Fruit fly (Drosophila melanogaster) whole organism, embryonic: ENCODE measurements around the gene vari.

Experiments used
- Asciz ChIP-seq: fragments of 200-800 bp; sonication (Bioruptor generic); optimal IDR thresholded peaks from 2 replicates; lab custom pipeline; 2017; ENCODE audit warnings: missing biosample characterization, mild to moderate bottlenecking, missing genetic modification characterization, missing genetic modification reagents
- Bgb ChIP-seq: fragments of 200-800 bp; sonication (Bioruptor generic); IDR thresholded peaks from 2 replicates; pipeline ENCODE4 v1.3.6; 2022; ENCODE audit warnings: missing biosample characterization, missing genetic modification characterization; ENCODE audit not compliant: partially characterized antibody
- CG10979 ChIP-seq: fragments of 200-800 bp; sonication (Bioruptor generic); optimal IDR thresholded peaks from 2 replicates; lab custom pipeline; 2018; ENCODE audit warnings: missing biosample characterization, mild to moderate bottlenecking, missing genetic modification characterization, moderate library complexity
- CG11093 ChIP-seq: fragments of 200-800 bp; sonication (Bioruptor generic); IDR thresholded peaks from 3 replicates; pipeline ENCODE4 v1.3.6; 2022; ENCODE audit warnings: missing biosample characterization, missing genetic modification characterization
- CG11247 ChIP-seq: fragments of 200-800 bp; sonication (Bioruptor generic); IDR thresholded peaks from 2 replicates; pipeline ENCODE4 v1.3.6; 2022; ENCODE audit warnings: missing biosample characterization, missing genetic modification characterization
- CG12155 ChIP-seq: fragments of 200-800 bp; sonication (Bioruptor generic); optimal IDR thresholded peaks from 3 replicates; lab custom pipeline; 2016; ENCODE audit warnings: missing biosample characterization, missing genetic modification characterization
- CG15011 ChIP-seq: fragments of 200-800 bp; sonication (Bioruptor generic); optimal IDR thresholded peaks from 3 replicates; lab custom pipeline; 2018; ENCODE audit warnings: missing biosample characterization, mild to moderate bottlenecking, missing genetic modification characterization
- CG15601 ChIP-seq: fragments of 200-800 bp; sonication (Bioruptor generic); optimal IDR thresholded peaks from 3 replicates; lab custom pipeline; 2019; ENCODE audit warnings: missing biosample characterization, mild to moderate bottlenecking, missing genetic modification characterization, moderate library complexity
- CG16813 ChIP-seq: fragments of 200-800 bp; sonication (Bioruptor generic); IDR thresholded peaks from 3 replicates; pipeline ENCODE4 v1.3.6; 2022; ENCODE audit warnings: missing biosample characterization, missing genetic modification characterization; ENCODE audit not compliant: partially characterized antibody
- CG16815 ChIP-seq: fragments of 200-800 bp; sonication (Bioruptor generic); optimal IDR thresholded peaks from 3 replicates; lab custom pipeline; 2017; ENCODE audit warnings: missing biosample characterization, mild to moderate bottlenecking, missing genetic modification characterization
- CG16863 ChIP-seq: fragments of 200-800 bp; sonication (Bioruptor generic); optimal IDR thresholded peaks from 3 replicates; lab custom pipeline; 2016; ENCODE audit warnings: missing biosample characterization, missing genetic modification characterization
- CG17912 ChIP-seq: fragments of 200-800 bp; sonication (Bioruptor generic); optimal IDR thresholded peaks from 2 replicates; lab custom pipeline; 2018; ENCODE audit warnings: missing biosample characterization, mild to moderate bottlenecking, missing genetic modification characterization
- CG4617 ChIP-seq: fragments of 200-800 bp; sonication (Bioruptor generic); optimal IDR thresholded peaks from 3 replicates; lab custom pipeline; 2016; ENCODE audit warnings: missing biosample characterization, missing genetic modification characterization, borderline replicate concordance
- CG7987 ChIP-seq: fragments of 200-800 bp; sonication (Bioruptor generic); optimal IDR thresholded peaks from 2 replicates; lab custom pipeline; 2018; ENCODE audit warnings: missing biosample characterization, mild to moderate bottlenecking, missing genetic modification characterization, moderate library complexity
- Hey ChIP-seq: fragments of 200-800 bp; sonication (Bioruptor generic); optimal IDR thresholded peaks from 3 replicates; lab custom pipeline; 2018; ENCODE audit warnings: missing biosample characterization, mild to moderate bottlenecking, missing genetic modification characterization
- Lhr ChIP-seq: fragments of 200-800 bp; sonication (Bioruptor generic); optimal IDR thresholded peaks from 3 replicates; lab custom pipeline; 2017; ENCODE audit warnings: mild to moderate bottlenecking, missing biosample characterization, missing genetic modification reagents, missing genetic modification characterization
- MBD-R2 ChIP-seq: fragments of 200-800 bp; sonication (Bioruptor generic); IDR thresholded peaks from 2 replicates; pipeline ENCODE4 v1.3.6; 2022; ENCODE audit warnings: missing biosample characterization, missing genetic modification characterization
- Mad ChIP-seq: fragments of 200-800 bp; sonication (Bioruptor generic); optimal IDR thresholded peaks from 2 replicates; lab custom pipeline; 2016; ENCODE audit warnings: missing biosample characterization, missing genetic modification characterization
- Mes4 ChIP-seq: fragments of 200-800 bp; sonication (Bioruptor generic); optimal IDR thresholded peaks from 2 replicates; lab custom pipeline; 2016; ENCODE audit warnings: missing biosample characterization, missing genetic modification characterization
- NK7.1 ChIP-seq: fragments of 200-800 bp; sonication (Bioruptor generic); optimal IDR thresholded peaks from 3 replicates; lab custom pipeline; 2016; ENCODE audit warnings: missing biosample characterization, missing genetic modification characterization
- Nf-YB ChIP-seq: fragments of 200-800 bp; sonication (Bioruptor generic); optimal IDR thresholded peaks from 3 replicates; lab custom pipeline; 2019; ENCODE audit warnings: missing biosample characterization, mild to moderate bottlenecking, missing genetic modification characterization, moderate library complexity
- Oli ChIP-seq: fragments of 200-800 bp; sonication (Bioruptor generic); optimal IDR thresholded peaks from 2 replicates; lab custom pipeline; 2018; ENCODE audit warnings: missing biosample characterization, mild to moderate bottlenecking, missing genetic modification characterization, moderate library complexity
- Ravus ChIP-seq: fragments of 200-800 bp; sonication (Bioruptor generic); IDR thresholded peaks from 2 replicates; pipeline ENCODE4 v1.3.6; 2022; ENCODE audit warnings: missing biosample characterization, missing genetic modification characterization
- Rfx ChIP-seq: fragments of 200-800 bp; sonication (Bioruptor generic); IDR thresholded peaks from 2 replicates; pipeline ENCODE4 v1.3.6; 2022; ENCODE audit warnings: missing biosample characterization, missing genetic modification characterization
- Side ChIP-seq: fragments of 200-800 bp; sonication (Bioruptor generic); optimal IDR thresholded peaks from 2 replicates; lab custom pipeline; 2016; ENCODE audit warnings: missing biosample characterization, missing genetic modification characterization
- Ssrp ChIP-seq: fragments of 200-800 bp; sonication (Bioruptor generic); optimal IDR thresholded peaks from 2 replicates; lab custom pipeline; 2018; ENCODE audit warnings: missing biosample characterization, mild to moderate bottlenecking, missing genetic modification characterization, moderate library complexity
- Trl ChIP-seq, 3 experiments: fragments of >200 bp in 2 of 3; fragments of 200-800 bp in 1 of 3; sonication (Bioruptor generic) in 1 of 3; optimal IDR thresholded peaks; 2 replicates in 1 of 3; 3 replicates in 2 of 3; lab custom pipeline; 2016 to 2017; ENCODE audit warnings: missing biosample characterization in 1 of 3, missing genetic modification characterization in 1 of 3
- bsh ChIP-seq, 2 experiments: fragments of 200-800 bp; sonication (Bioruptor generic); optimal IDR thresholded peaks; 2 replicates each; lab custom pipeline; 2017 to 2018; ENCODE audit warnings: mild to moderate bottlenecking in 2 of 2, missing biosample characterization in 2 of 2, missing genetic modification characterization in 2 of 2, moderate library complexity in 1 of 2
- cad ChIP-seq: fragments of >200 bp; optimal IDR thresholded peaks from 2 replicates; lab custom pipeline; 2017; ENCODE audit warnings: missing biosample characterization, missing genetic modification characterization
- chif ChIP-seq, 2 experiments: fragments of 200-800 bp; sonication (Bioruptor generic); optimal IDR thresholded peaks; 3 replicates each; lab custom pipeline; 2016; ENCODE audit warnings: missing biosample characterization in 2 of 2, missing genetic modification characterization in 2 of 2
- croc ChIP-seq: fragments of 200-800 bp; sonication (Bioruptor generic); conservative IDR thresholded peaks from 3 replicates; pipeline ENCODE4 v1.3.6; 2022; ENCODE audit warnings: missing biosample characterization, missing genetic modification characterization
- danr ChIP-seq: fragments of 200-800 bp; sonication (Bioruptor generic); IDR thresholded peaks from 2 replicates; pipeline ENCODE4 v1.3.6; 2022; ENCODE audit warnings: missing biosample characterization, missing genetic modification characterization
- eve ChIP-seq, 2 experiments: fragments of >200 bp; optimal IDR thresholded peaks; 2 replicates each; lab custom pipeline; 2017; ENCODE audit warnings: missing biosample characterization in 2 of 2, missing genetic modification characterization in 2 of 2
- grau ChIP-seq: fragments of 200-800 bp; optimal IDR thresholded peaks from 3 replicates; lab custom pipeline; 2019; ENCODE audit warnings: missing biosample characterization, mild to moderate bottlenecking, missing genetic modification characterization, moderate library complexity
- grn ChIP-seq: fragments of 200-800 bp; sonication (Bioruptor generic); optimal IDR thresholded peaks from 3 replicates; lab custom pipeline; 2017; ENCODE audit warnings: missing biosample characterization, missing genetic modification characterization
- gsb-n ChIP-seq: fragments of 200-800 bp; sonication (Bioruptor generic); optimal IDR thresholded peaks from 3 replicates; lab custom pipeline; 2018; ENCODE audit warnings: missing biosample characterization, mild to moderate bottlenecking, missing genetic modification characterization
- kni ChIP-seq: fragments of 200-800 bp; sonication (Bioruptor generic); optimal IDR thresholded peaks from 3 replicates; lab custom pipeline; 2017; ENCODE audit warnings: mild to moderate bottlenecking, missing biosample characterization, missing genetic modification reagents, missing genetic modification characterization
- lov ChIP-seq, 2 experiments: fragments of 200-800 bp in 1 of 2; fragments of >200 bp in 1 of 2; sonication (Bioruptor generic) in 1 of 2; IDR thresholded peaks in 1 of 2; optimal IDR thresholded peaks in 1 of 2; 2 replicates in 1 of 2; 3 replicates in 1 of 2; pipeline versions ENCODE4 v1.3.6 to Lab custom; 2017 to 2022; ENCODE audit warnings: missing biosample characterization in 1 of 2, missing genetic modification characterization in 1 of 2
- luna ChIP-seq: fragments of 200-800 bp; sonication (Bioruptor generic); optimal IDR thresholded peaks from 2 replicates; lab custom pipeline; 2016; ENCODE audit warnings: missing biosample characterization, missing genetic modification characterization
- oc ChIP-seq: fragments of 200-800 bp; sonication (Bioruptor generic); optimal IDR thresholded peaks from 2 replicates; lab custom pipeline; 2018; ENCODE audit warnings: missing biosample characterization, mild to moderate bottlenecking, missing genetic modification characterization, moderate library complexity
- pita ChIP-seq: fragments of 200-800 bp; sonication (Bioruptor generic); optimal IDR thresholded peaks from 2 replicates; lab custom pipeline; 2017; ENCODE audit warnings: missing biosample characterization, mild to moderate bottlenecking, missing genetic modification characterization
- sens ChIP-seq: fragments of 200-800 bp; sonication (Bioruptor generic); peaks from one replicate; lab custom pipeline; 2016; ENCODE audit warnings: missing biosample characterization, missing genetic modification characterization
- shn ChIP-seq: fragments of 200-800 bp; sonication (Bioruptor generic); optimal IDR thresholded peaks from 3 replicates; lab custom pipeline; 2016; ENCODE audit warnings: missing biosample characterization, missing genetic modification characterization
- sisA ChIP-seq: fragments of 200-800 bp; sonication (Bioruptor generic); IDR thresholded peaks from 2 replicates; pipeline ENCODE4 v1.3.6; 2022; ENCODE audit warnings: missing biosample characterization, missing genetic modification characterization
- slou ChIP-seq: fragments of 200-800 bp; sonication (Bioruptor generic); optimal IDR thresholded peaks from 3 replicates; lab custom pipeline; 2016; ENCODE audit warnings: missing biosample characterization, missing genetic modification characterization
- sna ChIP-seq: fragments of 200-800 bp; sonication (Bioruptor generic); IDR thresholded peaks from 2 replicates; pipeline ENCODE4 v1.3.6; 2022; ENCODE audit warnings: missing biosample characterization, missing genetic modification characterization; ENCODE audit not compliant: partially characterized antibody
- sr ChIP-seq: fragments of 200-800 bp; sonication (Bioruptor generic); IDR thresholded peaks from 3 replicates; pipeline ENCODE4 v1.3.6; 2022; ENCODE audit warnings: missing biosample characterization, missing genetic modification characterization
- z ChIP-seq: fragments of 200-800 bp; sonication (Bioruptor generic); IDR thresholded peaks from 3 replicates; pipeline ENCODE4 v1.3.6; 2022; ENCODE audit warnings: missing biosample characterization, missing genetic modification characterization

vari gene

dm6 chr2L:20805624-20806339, 8.9 kb upstream of the vari start (continued):
- TF ChIP-seq sisA (GFP tag; lab: Robert Waterston, UW): peak; percentile 92
- peak; percentile 97 for TF ChIP-seq Oli
- no peak for TF ChIP-seq lov (optimal IDR thresholded peaks at IDR 0.05; lab: Kevin White, UChicago)
- peak; percentile 91 for TF ChIP-seq lov (GFP tag; IDR thresholded peaks at IDR 0.05; lab: Robert Waterston, UW)
- no peak for TF ChIP-seq pita (GFP tag; lab: Kevin White, UChicago)
- peak; percentile 80 for TF ChIP-seq CG16863 (GFP tag; lab: Kevin White, UChicago)
- peak; percentile 63 for TF ChIP-seq Hey (tag; lab: Kevin White, UChicago)
- peak; percentile 79 for TF ChIP-seq Lhr (GFP tag; lab: Kevin White, UChicago)
- peak; percentile 89 for TF ChIP-seq CG15601 (tag; lab: Kevin White, UChicago)
- TF ChIP-seq Asciz (GFP tag; lab: Kevin White, UChicago): peak; percentile 94
- TF ChIP-seq CG11093 (GFP tag; lab: Robert Waterston, UW): peak; percentile 91
- TF ChIP-seq shn (GFP tag; lab: Kevin White, UChicago): peak; percentile 32
- peak; percentile 61; the same call in 1 of the 3 replicates for TF ChIP-seq z (GFP tag; lab: Robert Waterston, UW)
- TF ChIP-seq Side: peak; percentile 62
- peak; percentile 94 for TF ChIP-seq CG11247 (GFP tag; lab: Robert Waterston, UW)
- peak; percentile 40 for TF ChIP-seq NK7.1 (GFP tag; lab: Kevin White, UChicago)
- peak; percentile 85 for TF ChIP-seq MBD-R2 (GFP tag; lab: Robert Waterston, UW)
- TF ChIP-seq sens (GFP tag; lab: Kevin White, UChicago): peak; percentile 94
- peak in 1 of 2 experiments; percentile 96 for TF ChIP-seq eve (GFP tag; optimal IDR thresholded peaks at IDR 0.05; lab: Kevin White, UChicago)
- peak; percentile 85 for TF ChIP-seq CG4617 (GFP tag; lab: Kevin White, UChicago)
- peak; percentile 94 for TF ChIP-seq CG16815
- TF ChIP-seq CG10979 (tag; lab: Kevin White, UChicago): peak; percentile 94
- TF ChIP-seq kni: peak; percentile 5
- peak; percentile 91 for TF ChIP-seq croc (GFP tag; lab: Robert Waterston, UW)
- peak; percentile 83 to 84 for TF ChIP-seq chif (GFP tag; optimal IDR thresholded peaks at IDR 0.05; lab: Kevin White, UChicago)
- peak; percentile 96 for TF ChIP-seq oc
- TF ChIP-seq danr (GFP tag; lab: Robert Waterston, UW): peak; percentile 90
- peak; percentile 88 for TF ChIP-seq CG7987 (GFP tag; lab: Kevin White, UChicago)
- peak; percentile 90 for TF ChIP-seq Mad (GFP tag; lab: Kevin White, UChicago)
- TF ChIP-seq gsb-n: peak; percentile 94
- TF ChIP-seq Ravus (GFP tag; lab: Robert Waterston, UW): peak; percentile 93
- TF ChIP-seq CG15011 (GFP tag; lab: Kevin White, UChicago): peak; percentile 94
- no peak for TF ChIP-seq Trl (optimal IDR thresholded peaks at IDR 0.05; lab: Kevin White, UChicago)
- peak; percentile 54 for TF ChIP-seq Trl (GFP tag; optimal IDR thresholded peaks at IDR 0.05; lab: Kevin White, UChicago)
- peak; percentile 57 for TF ChIP-seq CG17912 (GFP tag; lab: Kevin White, UChicago)
- TF ChIP-seq grn (GFP tag; lab: Kevin White, UChicago): peak; percentile 58
- TF ChIP-seq Nf-YB (GFP tag; lab: Kevin White, UChicago): peak; percentile 85
- peak; percentile 93 for TF ChIP-seq slou (GFP tag; lab: Kevin White, UChicago)
- TF ChIP-seq CG16813 (GFP tag; lab: Robert Waterston, UW): peak; percentile 84
- TF ChIP-seq luna: peak; percentile 2
- peak; percentile 70 for TF ChIP-seq Mes4 (GFP tag; lab: Kevin White, UChicago)
- TF ChIP-seq Bgb (GFP tag; lab: Robert Waterston, UW): peak; percentile 75
- TF ChIP-seq sr (GFP tag; lab: Robert Waterston, UW): peak; percentile 71; the same call in 2 of the 3 replicates
- peak; percentile 93 for TF ChIP-seq Ssrp (tag; lab: Kevin White, UChicago)
- peak in 1 of 2 experiments; percentile 97 for TF ChIP-seq bsh (GFP tag; optimal IDR thresholded peaks at IDR 0.05; lab: Kevin White, UChicago)
- peak; percentile 95 for TF ChIP-seq CG12155 (GFP tag; lab: Kevin White, UChicago)
- peak; percentile 96 for TF ChIP-seq grau (tag; lab: Kevin White, UChicago)
- TF ChIP-seq Rfx (GFP tag; lab: Robert Waterston, UW): peak; percentile 97
- peak; percentile 33; the same call in 1 of the 2 replicates for TF ChIP-seq sna (GFP tag; lab: Robert Waterston, UW)
- TF ChIP-seq cad (GFP tag; lab: Kevin White, UChicago): no peak
